Fruit fly (Drosophila melanogaster) whole organism, larva: ENCODE results near the gene CG10324.

ENCODE experiments used
- noc ChIP-seq: fragments of 200-800 bp; sonication (Bioruptor generic); optimal IDR thresholded peaks from 3 replicates; lab custom pipeline; 2019; ENCODE audit warnings: missing biosample characterization, mild to moderate bottlenecking, missing genetic modification characterization, moderate library complexity

CG10324 gene

dm6 chr3R:16640005-16640408 lies 6.8 kb downstream of the CG10324 start, which contains the start of gene nonA-l:
Gene nonA-l, plus strand, starts transcription at chr3R:16640205.
- no peak for TF ChIP-seq noc

dm6 chr3R:16632698-16633097 lies 14.1 kb downstream of the CG10324 start:
- TF ChIP-seq noc, result no peak

dm6 chr3R:16630564-16630963 lies 16.2 kb downstream of the CG10324 start:
- no peak for TF ChIP-seq noc

- TF ChIP-seq noc, result no peak
These were observed 19.8 kb downstream of the CG10324 start for dm6 chr3R:16626899-16627432.

- no peak for TF ChIP-seq noc
These were observed 20.9 kb downstream of the CG10324 start for dm6 chr3R:16625844-16626430.

- no peak for TF ChIP-seq noc
These were observed 21.9 kb downstream of the CG10324 start, which contains the start of gene Fas1 for dm6 chr3R:16624750-16625549. Gene Fas1, plus strand, starts transcription at chr3R:16625238.

- no peak for TF ChIP-seq noc
These were observed 22.4 kb downstream of the CG10324 start, which contains the start of gene Ccdc114 for dm6 chr3R:16624371-16624749. Gene Ccdc114, minus strand, starts transcription at chr3R:16624717.

- TF ChIP-seq noc, result no peak
These were observed 26.3 kb downstream of the CG10324 start, which contains the start of gene CG14893 for dm6 chr3R:16620478-16620877. Gene CG14893, plus strand, starts transcription at chr3R:16620778.

- no peak for TF ChIP-seq noc
These were observed 29.2 kb downstream of the CG10324 start, which contains the start of gene CG17560 for dm6 chr3R:16617650-16618049. Gene CG17560, plus strand, starts transcription at chr3R:16617950.

dm6 chr3R:16615009-16615408 lies 31.8 kb downstream of the CG10324 start, which contains the start of gene CG17562:
Gene CG17562, plus strand, starts transcription at chr3R:16615309.
- no peak for TF ChIP-seq noc

- no peak for TF ChIP-seq noc
These were observed 32.6 kb downstream of the CG10324 start, which contains the start of gene CG10340 for dm6 chr3R:16614241-16614640. Gene CG10340, minus strand, starts transcription at chr3R:16614391.

- no peak for TF ChIP-seq noc
These were observed 33.5 kb downstream of the CG10324 start, which contains the start of gene CG12783 for dm6 chr3R:16613300-16613699. Gene CG12783, minus strand, starts transcription at chr3R:16613400.

- no peak for TF ChIP-seq noc
These were observed 35.6 kb downstream of the CG10324 start for dm6 chr3R:16611240-16611639.

- no peak for TF ChIP-seq noc
These were observed 37.9 kb downstream of the CG10324 start, which contains the start of gene NPF for dm6 chr3R:16608920-16609319. Gene NPF, plus strand, starts transcription at chr3R:16609220.

dm6 chr3R:16605929-16606328 lies 40.9 kb downstream of the CG10324 start:
- TF ChIP-seq noc, result no peak

- no peak for TF ChIP-seq noc
These were observed 42.1 kb downstream of the CG10324 start, which contains the start of gene CG10345 for dm6 chr3R:16604715-16605114. Gene CG10345, minus strand, starts transcription at chr3R:16604861.

- TF ChIP-seq noc, result no peak
These were observed 46.1 kb downstream of the CG10324 start for dm6 chr3R:16600735-16601134.
